Fruit fly (Drosophila melanogaster) whole organism, embryonic: ENCODE data around the gene CG14915.
A peak's percentile ranks its signal among the peaks of the same experiment; 100 is the strongest.

ENCODE experiments used
- Asciz ChIP-seq: fragments of 200-800 bp; sonication (Bioruptor generic); optimal IDR thresholded peaks from 2 replicates; lab custom pipeline; 2017; ENCODE audit warnings: missing biosample characterization, mild to moderate bottlenecking, missing genetic modification characterization, missing genetic modification reagents
- CG10209 ChIP-seq: fragments of 200-800 bp; sonication (Bioruptor generic); optimal IDR thresholded peaks from 3 replicates; lab custom pipeline; 2017; ENCODE audit warnings: missing biosample characterization, mild to moderate bottlenecking, missing genetic modification characterization, missing genetic modification reagents
- CG10321 ChIP-seq: fragments of 200-800 bp; sonication (Bioruptor generic); IDR thresholded peaks from 2 replicates; pipeline ENCODE4 v1.3.6; 2022; ENCODE audit warnings: missing biosample characterization, missing genetic modification characterization
- CG10366 ChIP-seq: fragments of 200-800 bp; sonication (Bioruptor generic); IDR thresholded peaks from 2 replicates; pipeline ENCODE4 v1.3.6; 2022; ENCODE audit warnings: missing biosample characterization, missing genetic modification characterization
- CG10654 ChIP-seq: fragments of 200-800 bp; sonication (Bioruptor generic); optimal IDR thresholded peaks from 2 replicates; lab custom pipeline; 2016; ENCODE audit warnings: missing biosample characterization, missing genetic modification characterization
- CG16813 ChIP-seq: fragments of 200-800 bp; sonication (Bioruptor generic); IDR thresholded peaks from 3 replicates; pipeline ENCODE4 v1.3.6; 2022; ENCODE audit warnings: missing biosample characterization, missing genetic modification characterization; ENCODE audit not compliant: partially characterized antibody
- CG17829 ChIP-seq: fragments of 200-800 bp; optimal IDR thresholded peaks from 2 replicates; lab custom pipeline; 2019; ENCODE audit warnings: missing biosample characterization, mild to moderate bottlenecking, missing genetic modification characterization, moderate library complexity
- CG1832 ChIP-seq: fragments of 200-800 bp; sonication (Bioruptor generic); optimal IDR thresholded peaks from 2 replicates; lab custom pipeline; 2017; ENCODE audit warnings: missing biosample characterization, mild to moderate bottlenecking, missing genetic modification characterization, inconsistent platforms
- CG18599 ChIP-seq: fragments of 200-800 bp; sonication (Bioruptor generic); optimal IDR thresholded peaks from 3 replicates; lab custom pipeline; 2017; ENCODE audit warnings: missing biosample characterization, missing genetic modification characterization, mild to moderate bottlenecking, moderate library complexity, missing genetic modification reagents
- CG30431 ChIP-seq: fragments of 200-800 bp; sonication (Bioruptor generic); optimal IDR thresholded peaks from 2 replicates; lab custom pipeline; 2017; ENCODE audit warnings: missing biosample characterization, missing genetic modification characterization
- CG42726 ChIP-seq: fragments of 200-800 bp; sonication (Bioruptor generic); IDR thresholded peaks from 2 replicates; pipeline ENCODE4 v1.3.6; 2022; ENCODE audit warnings: missing biosample characterization, missing genetic modification characterization; ENCODE audit not compliant: partially characterized antibody
- CG43689 ChIP-seq: fragments of 200-800 bp; sonication (Bioruptor generic); IDR thresholded peaks from 2 replicates; pipeline ENCODE4 v1.3.6; 2022; ENCODE audit warnings: missing biosample characterization, missing genetic modification characterization
- CG9797 ChIP-seq: fragments of 200-800 bp; sonication (Bioruptor generic); optimal IDR thresholded peaks from 3 replicates; lab custom pipeline; 2018; ENCODE audit warnings: missing biosample characterization, mild to moderate bottlenecking, missing genetic modification characterization
- CG9817 ChIP-seq: fragments of 200-800 bp; sonication (Bioruptor generic); optimal IDR thresholded peaks from 2 replicates; lab custom pipeline; 2018; ENCODE audit warnings: missing biosample characterization, mild to moderate bottlenecking, missing genetic modification characterization, moderate library complexity
- Chrac-16 ChIP-seq: fragments of 200-800 bp; sonication (Bioruptor generic); optimal IDR thresholded peaks from 3 replicates; lab custom pipeline; 2016; ENCODE audit warnings: missing biosample characterization, missing genetic modification characterization
- Doc3 ChIP-seq: fragments of 200-800 bp; sonication (Bioruptor generic); IDR thresholded peaks from 3 replicates; pipeline ENCODE4 v1.3.6; 2022; ENCODE audit warnings: missing biosample characterization, missing genetic modification characterization; ENCODE audit not compliant: partially characterized antibody
- Dp ChIP-seq: fragments of 200-800 bp; sonication (Bioruptor generic); optimal IDR thresholded peaks from 2 replicates; lab custom pipeline; 2018; ENCODE audit warnings: missing biosample characterization, mild to moderate bottlenecking, missing genetic modification characterization, moderate library complexity
- Fer2 ChIP-seq: fragments of 200-800 bp; sonication (Bioruptor generic); optimal IDR thresholded peaks from 2 replicates; lab custom pipeline; 2018; ENCODE audit warnings: missing biosample characterization, mild to moderate bottlenecking, missing genetic modification characterization, moderate library complexity
- H2.0 ChIP-seq: fragments of 200-800 bp; sonication (Bioruptor generic); IDR thresholded peaks from 2 replicates; pipeline ENCODE4 v1.3.6; 2022; ENCODE audit warnings: missing biosample characterization, missing genetic modification characterization
- HHEX ChIP-seq: fragments of 200-800 bp; sonication (Bioruptor generic); optimal IDR thresholded peaks from 3 replicates; lab custom pipeline; 2017; ENCODE audit warnings: missing biosample characterization, mild to moderate bottlenecking, missing genetic modification characterization, missing genetic modification reagents
- HLH3B ChIP-seq: fragments of 200-800 bp; sonication (Bioruptor generic); IDR thresholded peaks from 2 replicates; pipeline ENCODE4 v1.3.6; 2022; ENCODE audit warnings: missing biosample characterization, missing genetic modification characterization
- HLH4C ChIP-seq: fragments of 200-800 bp; sonication (Bioruptor generic); IDR thresholded peaks from 3 replicates; pipeline ENCODE4 v1.3.6; 2022; ENCODE audit warnings: missing biosample characterization, missing genetic modification characterization; ENCODE audit not compliant: partially characterized antibody
- NC2α ChIP-seq: fragments of 200-800 bp; sonication (Bioruptor generic); optimal IDR thresholded peaks from 2 replicates; lab custom pipeline; 2016; ENCODE audit warnings: missing biosample characterization, missing genetic modification characterization
- Poxn ChIP-seq: fragments of 200-800 bp; sonication (Bioruptor generic); IDR thresholded peaks from 2 replicates; pipeline ENCODE4 v1.3.6; 2022; ENCODE audit warnings: missing biosample characterization, missing genetic modification characterization
- Six4 ChIP-seq: fragments of 200-800 bp; sonication (Bioruptor generic); optimal IDR thresholded peaks from 2 replicates; lab custom pipeline; 2016; ENCODE audit warnings: missing biosample characterization, missing genetic modification characterization
- Xrp1 ChIP-seq: fragments of 200-800 bp; sonication (Bioruptor generic); IDR thresholded peaks from 2 replicates; pipeline ENCODE4 v1.3.6; 2022; ENCODE audit warnings: missing biosample characterization, missing genetic modification characterization
- ase ChIP-seq: fragments of 200-800 bp; sonication (Bioruptor generic); IDR thresholded peaks from 3 replicates; pipeline ENCODE4 v1.3.6; 2022; ENCODE audit warnings: missing biosample characterization, missing genetic modification characterization
- bbx ChIP-seq: fragments of 200-800 bp; sonication (Bioruptor generic); IDR thresholded peaks from 2 replicates; pipeline ENCODE4 v1.3.6; 2022; ENCODE audit warnings: missing biosample characterization, missing genetic modification characterization; ENCODE audit not compliant: partially characterized antibody
- cato ChIP-seq: fragments of 200-800 bp; sonication (Bioruptor generic); optimal IDR thresholded peaks from 2 replicates; lab custom pipeline; 2016; ENCODE audit warnings: missing biosample characterization, missing genetic modification characterization, borderline replicate concordance
- dmrt11E ChIP-seq: fragments of 200-800 bp; sonication (Bioruptor generic); optimal IDR thresholded peaks from 3 replicates; lab custom pipeline; 2018; ENCODE audit warnings: missing biosample characterization, mild to moderate bottlenecking, missing genetic modification characterization, moderate library complexity
- gce ChIP-seq: fragments of 200-800 bp; sonication (Bioruptor generic); IDR thresholded peaks from 3 replicates; pipeline ENCODE4 v1.3.6; 2022; ENCODE audit warnings: missing biosample characterization, missing genetic modification characterization
- gfzf ChIP-seq: fragments of 200-800 bp; sonication (Bioruptor generic); optimal IDR thresholded peaks from 2 replicates; lab custom pipeline; 2016; ENCODE audit warnings: missing biosample characterization, mild to moderate bottlenecking, missing genetic modification characterization, moderate library complexity
- gro ChIP-seq: fragments of 200-800 bp; sonication (Bioruptor generic); optimal IDR thresholded peaks from 2 replicates; lab custom pipeline; 2016; ENCODE audit warnings: missing biosample characterization, missing genetic modification characterization
- her ChIP-seq: fragments of 200-800 bp; sonication (Bioruptor generic); optimal IDR thresholded peaks from 2 replicates; lab custom pipeline; 2016; ENCODE audit warnings: missing biosample characterization, missing genetic modification characterization
- kah ChIP-seq: fragments of 200-800 bp; sonication (Bioruptor generic); optimal IDR thresholded peaks from 2 replicates; lab custom pipeline; 2018; ENCODE audit warnings: missing biosample characterization, mild to moderate bottlenecking, missing genetic modification characterization
- kay ChIP-seq: fragments of 200-800 bp; sonication (Bioruptor generic); optimal IDR thresholded peaks from 2 replicates; lab custom pipeline; 2016; ENCODE audit warnings: missing biosample characterization, missing genetic modification characterization
- lbe ChIP-seq: fragments of 200-800 bp; sonication (Bioruptor generic); optimal IDR thresholded peaks from 2 replicates; lab custom pipeline; 2016; ENCODE audit warnings: missing biosample characterization, mild to moderate bottlenecking, missing genetic modification characterization
- mirr ChIP-seq: fragments of 200-800 bp; sonication (Bioruptor generic); optimal IDR thresholded peaks from 3 replicates; lab custom pipeline; 2018; ENCODE audit warnings: missing biosample characterization, mild to moderate bottlenecking, missing genetic modification characterization
- nau ChIP-seq: fragments of 200-800 bp; sonication (Bioruptor generic); optimal IDR thresholded peaks from 3 replicates; lab custom pipeline; 2017; ENCODE audit warnings: missing biosample characterization, mild to moderate bottlenecking, missing genetic modification characterization, missing genetic modification reagents
- pros ChIP-seq: fragments of 200-800 bp; sonication (Bioruptor generic); optimal IDR thresholded peaks from 3 replicates; lab custom pipeline; 2019; ENCODE audit warnings: missing biosample characterization, mild to moderate bottlenecking, missing genetic modification characterization, moderate library complexity
- psq ChIP-seq: fragments of 200-800 bp; sonication (Bioruptor generic); optimal IDR thresholded peaks from 2 replicates; lab custom pipeline; 2017; ENCODE audit warnings: missing biosample characterization, missing genetic modification characterization
- slou ChIP-seq: fragments of 200-800 bp; sonication (Bioruptor generic); optimal IDR thresholded peaks from 3 replicates; lab custom pipeline; 2016; ENCODE audit warnings: missing biosample characterization, missing genetic modification characterization
- sob ChIP-seq: fragments of 200-800 bp; sonication (Bioruptor generic); IDR thresholded peaks from 2 replicates; pipeline ENCODE4 v1.3.6; 2022; ENCODE audit warnings: missing biosample characterization, missing genetic modification characterization
- sr ChIP-seq: fragments of 200-800 bp; sonication (Bioruptor generic); IDR thresholded peaks from 3 replicates; pipeline ENCODE4 v1.3.6; 2022; ENCODE audit warnings: missing biosample characterization, missing genetic modification characterization
- tx ChIP-seq: fragments of 200-800 bp; sonication (Bioruptor generic); optimal IDR thresholded peaks from 2 replicates; lab custom pipeline; 2016; ENCODE audit warnings: missing biosample characterization, missing genetic modification characterization
- vvl ChIP-seq: fragments of 200-800 bp; sonication (Bioruptor generic); IDR thresholded peaks from 2 replicates; pipeline ENCODE4 v1.3.6; 2022; ENCODE audit warnings: missing biosample characterization, missing genetic modification characterization
- wdn ChIP-seq: fragments of 200-800 bp; sonication (Bioruptor generic); IDR thresholded peaks from 2 replicates; pipeline ENCODE4 v1.3.6; 2022; ENCODE audit warnings: missing biosample characterization, missing genetic modification characterization
- zen2 ChIP-seq: fragments of 200-800 bp; sonication (Bioruptor generic); IDR thresholded peaks from 3 replicates; pipeline ENCODE4 v1.3.6; 2022; ENCODE audit warnings: missing biosample characterization, missing genetic modification characterization; ENCODE audit not compliant: partially characterized antibody
- zfh2 ChIP-seq: fragments of 200-800 bp; sonication (Bioruptor generic); optimal IDR thresholded peaks from 2 replicates; lab custom pipeline; 2016; ENCODE audit warnings: missing biosample characterization, missing genetic modification characterization

CG14915 gene

dm6 chr2L:11113011-11113528 is 42.2 kb downstream of the CG14915 start, which contains the start of gene Idua (continued):
- peak; percentile 39 for TF ChIP-seq Chrac-16 (GFP tag; lab: Kevin White, UChicago)
- peak; percentile 40 for TF ChIP-seq Fer2 (tag; lab: Kevin White, UChicago)
- TF ChIP-seq CG10321: no peak
- TF ChIP-seq pros (GFP tag; lab: Kevin White, UChicago): peak; percentile 6
- peak; percentile 31; the same call in 1 of the 2 replicates for TF ChIP-seq H2.0 (GFP tag; lab: Robert Waterston, UW)
- peak; percentile 70 for TF ChIP-seq HHEX (GFP tag; lab: Kevin White, UChicago)
- no peak for TF ChIP-seq sr
- TF ChIP-seq CG1832 (GFP tag; lab: Kevin White, UChicago): no peak
- no peak for TF ChIP-seq wdn (GFP tag; lab: Robert Waterston, UW)
- no peak for TF ChIP-seq NC2α
- TF ChIP-seq psq: peak; percentile 37
- TF ChIP-seq nau (GFP tag; lab: Kevin White, UChicago): no peak
- peak; percentile 25; the same call in 1 of the 2 replicates for TF ChIP-seq CG10366
- TF ChIP-seq ase (GFP tag; lab: Robert Waterston, UW): peak; percentile 67
- no peak for TF ChIP-seq her (GFP tag; lab: Kevin White, UChicago)
- peak; percentile 70 for TF ChIP-seq CG10209 (GFP tag; lab: Kevin White, UChicago)
- TF ChIP-seq Xrp1: peak; percentile 79
- TF ChIP-seq zfh2 (GFP tag; lab: Kevin White, UChicago): peak; percentile 20

DNA sequence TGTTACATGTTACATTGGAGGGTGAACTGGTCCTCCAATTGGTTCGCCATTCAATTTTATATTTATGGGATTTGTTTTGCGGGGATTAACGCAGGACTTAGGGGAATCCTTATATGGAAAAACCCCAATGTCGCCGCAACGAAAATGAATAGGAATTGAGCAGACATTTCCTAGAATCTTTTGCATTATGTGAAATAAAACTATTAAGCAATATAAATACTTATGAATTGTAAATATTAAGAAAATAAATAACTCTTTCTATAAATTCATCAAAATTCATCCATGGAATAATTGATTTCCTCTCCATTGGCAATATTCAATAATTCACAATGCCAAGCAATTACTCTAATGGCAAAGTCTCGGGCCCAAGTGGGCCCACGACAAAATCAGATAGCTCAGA is 42.9 kb downstream of the CG14915 start, which contains the start of gene Gr32a:
TSS of gene Gr32a (plus strand) at position 301 of the 400 bp plus-strand sequence.
- no peak for TF ChIP-seq HLH3B
- TF ChIP-seq CG43689 (GFP tag; lab: Robert Waterston, UW): no peak
- TF ChIP-seq vvl (GFP tag; lab: Robert Waterston, UW): no peak
- TF ChIP-seq kay (GFP tag; lab: Kevin White, UChicago): no peak
- TF ChIP-seq CG42726 (GFP tag; lab: Robert Waterston, UW): no peak
- no peak for TF ChIP-seq dmrt11E (tag; lab: Kevin White, UChicago)
- no peak for TF ChIP-seq CG9817 (tag; lab: Kevin White, UChicago)
- TF ChIP-seq Asciz (GFP tag; lab: Kevin White, UChicago): no peak
- no peak for TF ChIP-seq gce
- no peak for TF ChIP-seq bbx
- no peak for TF ChIP-seq Dp (GFP tag; lab: Kevin White, UChicago)
- no peak for TF ChIP-seq cato (GFP tag; lab: Kevin White, UChicago)
- no peak for TF ChIP-seq Six4 (GFP tag; lab: Kevin White, UChicago)
- no peak for TF ChIP-seq Poxn
- no peak for TF ChIP-seq CG30431
- no peak for TF ChIP-seq HLH4C (GFP tag; lab: Robert Waterston, UW)
- TF ChIP-seq gro (GFP tag; lab: Kevin White, UChicago): no peak

- TF ChIP-seq zen2 (GFP tag; lab: Robert Waterston, UW) (peak; percentile 72; the same call in 2 of the 3 replicates), Doc3 (GFP tag; lab: Robert Waterston, UW) (peak; percentile 51; the same call in 1 of the 3 replicates), CG17829 (tag; lab: Kevin White, UChicago) (no peak), kah (GFP tag; lab: Kevin White, UChicago) (no peak), CG9797 (peak; percentile 18), mirr (GFP tag; lab: Kevin White, UChicago) (no peak), CG10654 (GFP tag; lab: Kevin White, UChicago) (no peak), slou (no peak), lbe (no peak), CG18599 (no peak), tx (GFP tag; lab: Kevin White, UChicago) (no peak), CG16813 (peak; percentile 33; the same call in 1 of the 3 replicates), gfzf (GFP tag; lab: Kevin White, UChicago) (peak; percentile 18), bbx (peak; percentile 73), sob (GFP tag; lab: Robert Waterston, UW) (no peak)
These were observed 49.2 kb downstream of the CG14915 start, which contains the start of gene CG6230 for dm6 chr2L:11119966-11120517. CG6230 (minus strand) TSS chr2L:11120319.
